Worm (Caenorhabditis elegans): ENCODE data around the gene H43I07.1.

DNA sequence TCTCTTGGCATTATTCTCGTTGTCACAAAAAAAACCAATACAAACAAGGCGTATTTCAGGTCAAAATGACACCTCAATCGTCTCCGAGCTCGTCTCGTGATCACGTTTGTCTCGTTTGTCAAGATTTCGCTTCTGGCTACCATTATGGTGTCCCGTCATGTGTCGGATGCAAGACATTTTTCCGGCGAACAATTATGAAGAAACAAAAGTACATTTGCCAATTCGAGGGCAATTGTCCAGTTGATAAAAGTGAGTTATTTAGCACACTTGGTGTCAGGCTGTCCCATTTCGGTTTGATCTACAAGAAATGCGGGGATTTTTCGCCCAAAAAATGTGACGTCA lies 17.4 kb upstream of the H43I07.1 start, which contains the start of gene nhr-114:
- TF ChIP-seq pqm-1 (tag; optimal IDR thresholded peaks at IDR 0.05) (no peak), madf-5 (GFP tag; IDR thresholded peaks at IDR 0.05) (no peak), lin-38 (GFP tag; IDR thresholded peaks at IDR 0.05) (no peak), mdl-1 (tag; optimal IDR thresholded peaks at IDR 0.05) (no peak), rbr-2 (tag; optimal IDR thresholded peaks at IDR 0.05) (no peak), unc-62 (GFP tag; optimal IDR thresholded peaks at IDR 0.05 in 1 of 2) (peak in 1 of 2 experiments; percentile 81), unc-62 (tag; optimal IDR thresholded peaks at IDR 0.05) (no peak), ama-1 (optimal IDR thresholded peaks at IDR 0.05) (no peak), dve-1 (tag; optimal IDR thresholded peaks at IDR 0.05; ENCODE audit: insufficient read depth) (peak; percentile 10)
